Fruit fly (Drosophila melanogaster) whole organism, prepupa: ENCODE measurements around the gene slmb.
A peak's percentile ranks its signal among the peaks of the same experiment; 100 is the strongest.

Source experiments
- Blimp-1 ChIP-seq: fragments of 200-800 bp; sonication (Bioruptor generic); optimal IDR thresholded peaks from 3 replicates; lab custom pipeline; 2017; ENCODE audit warnings: missing biosample characterization, missing genetic modification characterization, mild to moderate bottlenecking, moderate library complexity, missing genetic modification reagents
- CG10669 ChIP-seq: fragments of 200-800 bp; sonication (Bioruptor generic); optimal IDR thresholded peaks from 3 replicates; lab custom pipeline; 2018; ENCODE audit warnings: missing biosample characterization, mild to moderate bottlenecking, missing genetic modification characterization, moderate library complexity
- CG11294 ChIP-seq: fragments of 200-800 bp; sonication (Bioruptor generic); IDR thresholded peaks from 2 replicates; pipeline ENCODE4 v1.3.6; 2022; ENCODE audit warnings: missing biosample characterization, missing genetic modification characterization
- CG11902 ChIP-seq: fragments of 200-800 bp; sonication (Bioruptor generic); optimal IDR thresholded peaks from 3 replicates; lab custom pipeline; 2016; ENCODE audit warnings: missing biosample characterization, missing genetic modification characterization
- CG15336 ChIP-seq: fragments of 200-800 bp; sonication (Bioruptor generic); IDR thresholded peaks from 2 replicates; pipeline ENCODE4 v1.3.6; 2022; ENCODE audit warnings: missing biosample characterization, missing genetic modification characterization
- CG1621 ChIP-seq: fragments of 200-800 bp; sonication (Bioruptor generic); optimal IDR thresholded peaks from 3 replicates; lab custom pipeline; 2018; ENCODE audit warnings: missing biosample characterization, mild to moderate bottlenecking, missing genetic modification characterization
- CG3032 ChIP-seq: fragments of 200-800 bp; optimal IDR thresholded peaks from 2 replicates; lab custom pipeline; 2019; ENCODE audit warnings: missing biosample characterization, mild to moderate bottlenecking, missing genetic modification characterization, moderate library complexity
- CG32006 ChIP-seq: fragments of 200-800 bp; sonication (Bioruptor generic); optimal IDR thresholded peaks from 3 replicates; lab custom pipeline; 2017; ENCODE audit warnings: missing biosample characterization, mild to moderate bottlenecking, missing genetic modification characterization
- CG34406 ChIP-seq: fragments of 200-800 bp; sonication (Bioruptor generic); optimal IDR thresholded peaks from 3 replicates; lab custom pipeline; 2016; ENCODE audit warnings: missing biosample characterization, missing genetic modification characterization
- CG6163 ChIP-seq: fragments of 200-800 bp; sonication (Bioruptor generic); IDR thresholded peaks from 3 replicates; pipeline ENCODE4 v1.3.6; 2022; ENCODE audit warnings: missing biosample characterization, missing genetic modification characterization
- CG6808 ChIP-seq: fragments of 200-800 bp; sonication (Bioruptor generic); optimal IDR thresholded peaks from 3 replicates; lab custom pipeline; 2017; ENCODE audit warnings: missing biosample characterization, missing genetic modification characterization, mild to moderate bottlenecking, moderate library complexity, missing genetic modification reagents
- CG6854 ChIP-seq: fragments of 200-800 bp; sonication (Bioruptor generic); optimal IDR thresholded peaks from 2 replicates; lab custom pipeline; 2017; ENCODE audit warnings: missing biosample characterization, mild to moderate bottlenecking, missing genetic modification characterization
- CG7368 ChIP-seq: fragments of 200-800 bp; sonication (Bioruptor generic); optimal IDR thresholded peaks from 3 replicates; lab custom pipeline; 2016; ENCODE audit warnings: missing biosample characterization, missing genetic modification characterization
- CG8119 ChIP-seq: fragments of 200-800 bp; sonication (Bioruptor generic); IDR thresholded peaks from 3 replicates; pipeline ENCODE4 v1.3.6; 2022; ENCODE audit warnings: missing biosample characterization, missing genetic modification characterization
- CG8319 ChIP-seq: fragments of 200-800 bp; sonication (Bioruptor generic); optimal IDR thresholded peaks from 3 replicates; lab custom pipeline; 2016; ENCODE audit warnings: missing biosample characterization, missing genetic modification characterization
- CG8632 ChIP-seq: fragments of 200-800 bp; sonication (Bioruptor generic); optimal IDR thresholded peaks from 3 replicates; lab custom pipeline; 2016; ENCODE audit warnings: missing biosample characterization, missing genetic modification characterization
- Eip75B ChIP-seq: fragments of 200-800 bp; sonication (Bioruptor generic); optimal IDR thresholded peaks from 3 replicates; lab custom pipeline; 2016; ENCODE audit warnings: missing biosample characterization, missing genetic modification characterization
- Eip78C ChIP-seq: fragments of 200-800 bp; sonication (Bioruptor generic); peaks from one replicate; lab custom pipeline; 2016; ENCODE audit warnings: missing biosample characterization, missing genetic modification characterization
- Ets96B ChIP-seq: fragments of 200-800 bp; optimal IDR thresholded peaks from 2 replicates; lab custom pipeline; 2019; ENCODE audit warnings: missing biosample characterization, mild to moderate bottlenecking, missing genetic modification characterization, moderate library complexity
- Gug ChIP-seq: fragments of 200-800 bp; sonication (Bioruptor generic); IDR thresholded peaks from 2 replicates; pipeline ENCODE4 v1.3.6; 2022; ENCODE audit warnings: missing biosample characterization, missing genetic modification characterization
- Hr38 ChIP-seq: sonication (Bioruptor generic); optimal IDR thresholded peaks from 2 replicates; lab custom pipeline; 2016; ENCODE audit warnings: missing biosample characterization, missing genetic modification characterization
- Hr39 ChIP-seq: fragments of 200-800 bp; sonication (Bioruptor generic); optimal IDR thresholded peaks from 2 replicates; lab custom pipeline; 2016; ENCODE audit warnings: missing biosample characterization, missing genetic modification characterization
- Hr4 ChIP-seq: fragments of 200-800 bp; sonication (Bioruptor generic); optimal IDR thresholded peaks from 3 replicates; lab custom pipeline; 2016; ENCODE audit warnings: missing biosample characterization, missing genetic modification characterization
- Met ChIP-seq: fragments of 200-800 bp; sonication (Bioruptor generic); optimal IDR thresholded peaks from 3 replicates; lab custom pipeline; 2016; ENCODE audit warnings: missing biosample characterization, missing genetic modification characterization
- Sox102F ChIP-seq: fragments of 200-800 bp; sonication (Bioruptor generic); optimal IDR thresholded peaks from 2 replicates; lab custom pipeline; 2016; ENCODE audit warnings: missing biosample characterization, mild to moderate bottlenecking, missing genetic modification characterization
- Sox14 ChIP-seq: fragments of 200-800 bp; sonication (Bioruptor generic); optimal IDR thresholded peaks from 3 replicates; lab custom pipeline; 2016; ENCODE audit warnings: missing biosample characterization, missing genetic modification characterization
- Sox15 ChIP-seq: fragments of 200-800 bp; sonication (Bioruptor generic); optimal IDR thresholded peaks from 3 replicates; lab custom pipeline; 2016; ENCODE audit warnings: missing biosample characterization, missing genetic modification characterization
- acj6 ChIP-seq: fragments of 200-800 bp; sonication (Bioruptor generic); optimal IDR thresholded peaks from 3 replicates; lab custom pipeline; 2016; ENCODE audit warnings: missing biosample characterization, missing genetic modification characterization
- cyc ChIP-seq: fragments of 200-800 bp; sonication (Bioruptor generic); optimal IDR thresholded peaks from 3 replicates; lab custom pipeline; 2016; ENCODE audit warnings: missing biosample characterization, missing genetic modification characterization
- dsx ChIP-seq: fragments of 200-800 bp; optimal IDR thresholded peaks from 3 replicates; lab custom pipeline; 2019; ENCODE audit warnings: missing biosample characterization, mild to moderate bottlenecking, missing genetic modification characterization, moderate library complexity; ENCODE audit not compliant: poor library complexity, severe bottlenecking
- eg ChIP-seq: fragments of 200-800 bp; sonication (Bioruptor generic); IDR thresholded peaks from 3 replicates; pipeline ENCODE4 v1.3.6; 2022; ENCODE audit warnings: missing biosample characterization, missing genetic modification characterization
- fd59A ChIP-seq: fragments of 200-800 bp; sonication (Bioruptor generic); optimal IDR thresholded peaks from 2 replicates; lab custom pipeline; 2017; ENCODE audit warnings: missing biosample characterization, mild to moderate bottlenecking, missing genetic modification characterization, missing genetic modification reagents
- fd85E ChIP-seq: fragments of 200-800 bp; sonication (Bioruptor generic); optimal IDR thresholded peaks from 3 replicates; lab custom pipeline; 2016; ENCODE audit warnings: missing biosample characterization, missing genetic modification characterization
- fkh ChIP-seq: fragments of 200-800 bp; sonication (Bioruptor generic); optimal IDR thresholded peaks from 3 replicates; lab custom pipeline; 2017; ENCODE audit warnings: missing biosample characterization, mild to moderate bottlenecking, missing genetic modification characterization, moderate library complexity
- spab ChIP-seq: fragments of 200-800 bp; sonication (Bioruptor generic); optimal IDR thresholded peaks from 2 replicates; lab custom pipeline; 2017; ENCODE audit warnings: missing biosample characterization, mild to moderate bottlenecking, missing genetic modification characterization, missing genetic modification reagents
- svp ChIP-seq: fragments of 200-800 bp; sonication (Bioruptor generic); peaks from one replicate; lab custom pipeline; 2016; ENCODE audit warnings: missing biosample characterization, missing genetic modification characterization
- topi ChIP-seq: fragments of 200-800 bp; sonication (Bioruptor generic); optimal IDR thresholded peaks from 3 replicates; lab custom pipeline; 2016; ENCODE audit warnings: missing biosample characterization, missing genetic modification characterization
- vri ChIP-seq: fragments of 200-800 bp; sonication (Bioruptor generic); optimal IDR thresholded peaks from 3 replicates; lab custom pipeline; 2016; ENCODE audit warnings: missing biosample characterization, mild to moderate bottlenecking, missing genetic modification characterization

slmb gene

dm6 chr3R:21094292-21094691 lies 33.0 kb downstream of the slmb start:
- TF ChIP-seq Blimp-1 (GFP tag; lab: Kevin White, UChicago) (peak; percentile 92), Sox15 (GFP tag; lab: Kevin White, UChicago) (no peak)

DNA sequence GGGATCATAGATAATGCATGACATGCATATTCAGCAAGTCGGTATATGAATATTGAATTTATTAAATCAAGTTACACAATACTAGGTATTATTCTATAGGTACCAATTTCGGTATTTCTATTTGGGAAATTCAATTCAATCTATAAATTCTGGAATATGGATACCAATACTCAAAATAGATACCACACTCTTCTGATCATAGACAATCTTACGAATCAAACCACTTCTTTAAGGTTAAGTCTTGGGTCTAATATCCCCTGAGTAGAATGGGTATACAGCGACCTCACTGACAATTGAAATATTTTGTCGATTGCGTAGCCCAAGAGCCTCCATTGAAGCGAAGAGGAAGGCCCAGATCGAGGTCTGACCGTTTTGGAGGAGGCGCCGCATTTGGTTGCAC lies 34.5 kb downstream of the slmb start:
- TF ChIP-seq acj6 (GFP tag; lab: Kevin White, UChicago) (no peak), eg (GFP tag; lab: Robert Waterston, UW) (no peak), Hr4 (GFP tag; lab: Kevin White, UChicago) (peak; percentile 32), Sox15 (GFP tag; lab: Kevin White, UChicago) (no peak), CG8119 (GFP tag; lab: Robert Waterston, UW) (peak; percentile 24; the same call in 1 of the 3 replicates), CG32006 (GFP tag; lab: Kevin White, UChicago) (peak; percentile 44), Hr39 (GFP tag; lab: Kevin White, UChicago) (peak; percentile 9), Eip75B (peak; percentile 10), CG15336 (GFP tag; lab: Robert Waterston, UW) (0 out of 2 replicates have a peak, but pooled peaks have one; percentile 32)

DNA sequence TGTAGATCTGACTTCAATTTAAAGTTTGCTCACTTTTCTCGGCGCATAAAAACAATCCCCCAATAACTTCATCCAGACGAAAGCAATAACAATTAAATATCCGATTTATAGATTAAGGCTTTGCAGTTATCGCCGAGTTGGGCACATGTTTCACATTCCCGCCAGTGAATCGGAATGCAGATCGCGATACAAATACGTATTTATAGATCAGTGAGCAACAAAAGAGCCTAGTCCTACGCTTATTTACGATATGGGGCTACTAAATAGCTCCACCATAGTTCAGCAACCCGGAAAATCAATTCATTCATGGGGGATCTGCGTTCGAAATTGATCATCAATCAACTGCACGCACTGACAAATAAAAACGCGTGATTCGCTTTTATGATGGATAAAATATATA lies 35.2 kb downstream of the slmb start:
- no peak for TF ChIP-seq Hr38 (GFP tag; lab: Kevin White, UChicago)
- TF ChIP-seq CG6854 (GFP tag; lab: Kevin White, UChicago), result no peak

DNA sequence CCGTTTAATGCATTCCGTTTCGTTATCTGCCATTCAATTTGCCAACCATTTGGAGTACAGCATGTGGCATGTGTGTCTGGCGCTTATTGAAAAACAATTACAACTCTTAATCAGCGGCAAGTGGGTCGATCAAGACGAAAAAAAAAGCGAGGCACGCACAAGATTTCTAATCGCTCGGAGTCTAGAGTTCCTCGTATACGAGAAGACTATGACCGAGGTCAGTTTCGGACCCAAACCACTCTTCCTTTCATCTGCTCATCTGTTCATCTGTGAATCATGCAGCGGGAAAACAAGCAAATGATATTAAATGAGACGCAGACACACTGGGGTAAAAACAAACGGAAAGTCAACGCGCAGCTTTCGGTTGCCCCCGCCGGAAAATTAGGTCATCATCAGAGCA lies 35.8 kb downstream of the slmb start:
- no peak for TF ChIP-seq CG10669 (GFP tag; lab: Kevin White, UChicago)
- TF ChIP-seq eg (GFP tag; lab: Robert Waterston, UW), result no peak
- TF ChIP-seq Eip75B, result no peak
- TF ChIP-seq Sox102F (GFP tag; lab: Kevin White, UChicago), result no peak
- no peak for TF ChIP-seq CG15336 (GFP tag; lab: Robert Waterston, UW)
- peak; percentile 62 for TF ChIP-seq svp (GFP tag; lab: Kevin White, UChicago)
- TF ChIP-seq, all 60 proteins: peak for 1

dm6 chr3R:21090230-21091021 lies 36.9 kb downstream of the slmb start:
- TF ChIP-seq Eip78C, result peak; percentile 23
- no peak for TF ChIP-seq CG6163
- no peak for TF ChIP-seq CG8632 (GFP tag; lab: Kevin White, UChicago)
- TF ChIP-seq CG8319, result no peak
- TF ChIP-seq dsx (GFP tag; lab: Kevin White, UChicago), result no peak
- TF ChIP-seq fd85E (GFP tag; lab: Kevin White, UChicago), result no peak
- TF ChIP-seq svp (GFP tag; lab: Kevin White, UChicago), result peak; percentile 63

DNA sequence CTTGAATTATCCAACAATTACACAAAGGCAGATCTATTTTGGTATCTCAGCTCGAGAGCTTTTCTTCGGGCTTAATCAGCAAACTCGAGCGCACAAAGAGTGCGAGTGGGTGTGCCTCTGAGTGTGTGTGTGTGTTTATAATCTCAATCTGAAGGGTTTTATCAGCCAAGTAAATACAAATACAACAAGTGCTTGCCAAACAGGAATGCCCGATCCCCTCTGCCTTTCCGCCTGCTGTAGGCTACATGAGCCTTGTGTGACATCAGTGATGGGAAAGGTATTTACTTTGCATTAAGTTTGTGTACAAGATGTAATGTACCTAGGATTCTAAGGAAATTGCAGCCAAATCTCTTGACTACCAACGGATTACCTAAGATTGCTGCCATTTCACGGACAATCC lies 37.9 kb downstream of the slmb start:
- TF ChIP-seq CG1621 (no peak), Ets96B (tag; lab: Kevin White, UChicago) (no peak), topi (GFP tag; lab: Kevin White, UChicago) (peak; percentile 51), Hr39 (GFP tag; lab: Kevin White, UChicago) (no peak), spab (GFP tag; lab: Kevin White, UChicago) (peak; percentile 24), Sox102F (GFP tag; lab: Kevin White, UChicago) (no peak), fd59A (GFP tag; lab: Kevin White, UChicago) (peak; percentile 35), CG11902 (GFP tag; lab: Kevin White, UChicago) (no peak), Eip75B (peak; percentile 13), fkh (no peak), CG3032 (no peak), cyc (GFP tag; lab: Kevin White, UChicago) (no peak), Hr4 (GFP tag; lab: Kevin White, UChicago) (no peak), Blimp-1 (GFP tag; lab: Kevin White, UChicago) (peak; percentile 24), vri (GFP tag; lab: Kevin White, UChicago) (peak; percentile 18), eg (GFP tag; lab: Robert Waterston, UW) (peak; percentile 41; the same call in 2 of the 3 replicates), Sox14 (GFP tag; lab: Kevin White, UChicago) (peak; percentile 13), CG6808 (GFP tag; lab: Kevin White, UChicago) (peak; percentile 23), acj6 (GFP tag; lab: Kevin White, UChicago) (no peak), CG11294 (GFP tag; lab: Robert Waterston, UW) (no peak), fd85E (GFP tag; lab: Kevin White, UChicago) (no peak), CG7368 (peak; percentile 58), svp (GFP tag; lab: Kevin White, UChicago) (peak; percentile 22), Hr38 (GFP tag; lab: Kevin White, UChicago) (no peak), CG34406 (peak; percentile 42), CG8319 (peak; percentile 3), Gug (GFP tag; lab: Robert Waterston, UW) (no peak), Met (GFP tag; lab: Kevin White, UChicago) (no peak), Eip78C (peak; percentile 87)
